Worm (Caenorhabditis elegans) whole organism, L4 larva: ENCODE results near the gene hpa-1.

Experiments
- F44E2.7 ChIP-seq: fragments of 200-800 bp; sonication (Bioruptor generic); IDR thresholded peaks from 2 replicates; pipeline ENCODE4 v2.1.2; 2022; ENCODE audit warnings: missing genetic modification characterization, missing compliant biosample characterization
- T26A8.4 ChIP-seq: fragments of 200-800 bp; sonication (Bioruptor generic); IDR thresholded peaks from 2 replicates; pipeline ENCODE4 v1.3.6; 2022; ENCODE audit warnings: missing genetic modification characterization, missing compliant biosample characterization
- Y75B8A.6 ChIP-seq: fragments of 200-800 bp; sonication (Bioruptor generic); IDR thresholded peaks from 2 replicates; pipeline ENCODE4 v1.3.6; 2022; ENCODE audit warnings: missing genetic modification reagents, missing genetic modification characterization, missing compliant biosample characterization
- ZK546.5 ChIP-seq, 2 experiments: sonication (generic microtip); optimal IDR thresholded peaks; 2 replicates each; lab custom pipeline; 2017; ENCODE audit warnings: missing biosample characterization in 2 of 2, missing genetic modification characterization in 2 of 2
- ceh-28 ChIP-seq: fragments of 150-350 bp; optimal IDR thresholded peaks from 2 replicates; lab custom pipeline; 2014; ENCODE audit warnings: missing biosample characterization, missing genetic modification reagents, missing genetic modification characterization
- ceh-44 ChIP-seq: fragments of 200-800 bp; sonication (Bioruptor generic); IDR thresholded peaks from 2 replicates; pipeline ENCODE4 v1.3.6; 2022; ENCODE audit warnings: missing genetic modification reagents, missing genetic modification characterization, missing compliant biosample characterization
- ceh-82 ChIP-seq: sonication (generic microtip); optimal IDR thresholded peaks from 2 replicates; lab custom pipeline; 2017; ENCODE audit warnings: missing biosample characterization, missing genetic modification characterization
- cey-2 ChIP-seq: sonication (generic microtip); optimal IDR thresholded peaks from 3 replicates; lab custom pipeline; 2017; ENCODE audit warnings: missing genetic modification characterization, mild to moderate bottlenecking, missing compliant biosample characterization, antibody characterized with exemption, borderline replicate concordance; ENCODE audit not compliant: insufficient read depth
- dmd-6 ChIP-seq: fragments of 200-800 bp; sonication (Bioruptor generic); IDR thresholded peaks from 2 replicates; pipeline ENCODE4 v1.3.6; 2022; ENCODE audit warnings: missing genetic modification reagents, missing genetic modification characterization, missing compliant biosample characterization
- duxl-1 ChIP-seq: sonication (generic microtip); optimal IDR thresholded peaks from 2 replicates; lab custom pipeline; 2016; ENCODE audit warnings: mild to moderate bottlenecking, missing genetic modification characterization, moderate library complexity, missing compliant biosample characterization; ENCODE audit not compliant: poor library complexity
- fkh-10 ChIP-seq: fragments of 150-350 bp; optimal IDR thresholded peaks from 2 replicates; lab custom pipeline; 2014; ENCODE audit warnings: missing biosample characterization, missing genetic modification reagents, missing genetic modification characterization
- hlh-30 ChIP-seq: sonication (generic microtip); optimal IDR thresholded peaks from 2 replicates; lab custom pipeline; 2017; ENCODE audit warnings: antibody characterized with exemption, mild to moderate bottlenecking, missing genetic modification characterization, missing compliant biosample characterization; ENCODE audit not compliant: insufficient read depth
- lin-29 ChIP-seq: fragments of 200-800 bp; sonication (Bioruptor generic); IDR thresholded peaks from 2 replicates; pipeline ENCODE4 v1.3.6; 2022; ENCODE audit warnings: missing genetic modification reagents, missing genetic modification characterization, missing compliant biosample characterization
- lin-38 ChIP-seq: fragments of 200-800 bp; sonication (Bioruptor generic); IDR thresholded peaks from 2 replicates; pipeline ENCODE4 v1.3.6; 2022; ENCODE audit warnings: missing genetic modification reagents, missing genetic modification characterization, missing compliant biosample characterization
- lsy-2 ChIP-seq, 2 experiments: fragments of 150-350 bp in 1 of 2; sonication (generic microtip) in 1 of 2; optimal IDR thresholded peaks; 2 replicates each; lab custom pipeline; 2014 to 2017; ENCODE audit warnings: missing biosample characterization in 2 of 2, missing genetic modification characterization in 2 of 2
- madf-5 ChIP-seq, 2 experiments: fragments of 200-800 bp; sonication (Bioruptor generic); IDR thresholded peaks; 2 replicates each; pipeline ENCODE4 v1.3.6; 2022; ENCODE audit warnings: missing compliant biosample characterization in 2 of 2, missing genetic modification characterization in 2 of 2
- mdl-1 ChIP-seq, 2 experiments: fragments of 150-350 bp in 1 of 2; sonication (generic microtip) in 1 of 2; optimal IDR thresholded peaks; 2 replicates each; lab custom pipeline; 2014 to 2017; ENCODE audit warnings: missing biosample characterization in 2 of 2, missing genetic modification characterization in 2 of 2
- mdt-29 ChIP-seq: fragments of 200-800 bp; sonication (Bioruptor generic); IDR thresholded peaks from 2 replicates; pipeline ENCODE4 v1.3.6; 2022; ENCODE audit warnings: missing genetic modification reagents, missing genetic modification characterization, missing compliant biosample characterization
- nhr-10 ChIP-seq: fragments of 150-350 bp; optimal IDR thresholded peaks from 2 replicates; lab custom pipeline; 2014; ENCODE audit warnings: missing biosample characterization, missing genetic modification characterization
- nhr-111 ChIP-seq: fragments of 200-800 bp; sonication (Bioruptor generic); optimal IDR thresholded peaks from 2 replicates; lab custom pipeline; 2018; ENCODE audit warnings: mild to moderate bottlenecking, missing genetic modification characterization, missing compliant biosample characterization
- nhr-41 ChIP-seq: fragments of 200-800 bp; sonication (Bioruptor generic); IDR thresholded peaks from 2 replicates; pipeline ENCODE4 v1.3.6; 2022; ENCODE audit warnings: missing genetic modification reagents, missing genetic modification characterization, missing compliant biosample characterization
- nhr-6 ChIP-seq: fragments of 150-350 bp; optimal IDR thresholded peaks from 2 replicates; lab custom pipeline; 2014; ENCODE audit warnings: missing biosample characterization, missing genetic modification characterization
- php-3 ChIP-seq: fragments of 200-800 bp; sonication (Bioruptor generic); IDR thresholded peaks from 2 replicates; pipeline ENCODE4 v1.3.6; 2022; ENCODE audit warnings: missing genetic modification reagents, missing genetic modification characterization, missing compliant biosample characterization
- sdz-12 ChIP-seq: fragments of 200-800 bp; sonication (Bioruptor generic); optimal IDR thresholded peaks from 2 replicates; lab custom pipeline; 2018; ENCODE audit warnings: mild to moderate bottlenecking, missing genetic modification characterization, missing compliant biosample characterization
- snpc-1.2 ChIP-seq: fragments of 200-800 bp; sonication (Bioruptor generic); IDR thresholded peaks from 2 replicates; pipeline ENCODE4 v1.3.6; 2022; ENCODE audit warnings: missing genetic modification reagents, missing genetic modification characterization, missing compliant biosample characterization
- tra-1 ChIP-seq: fragments of 200-800 bp; sonication (Bioruptor generic); IDR thresholded peaks from 2 replicates; pipeline ENCODE4 v1.3.6; 2022; ENCODE audit warnings: missing genetic modification reagents, missing genetic modification characterization, missing compliant biosample characterization
- unc-39 ChIP-seq: sonication (generic microtip); optimal IDR thresholded peaks from 2 replicates; lab custom pipeline; 2017; ENCODE audit warnings: missing biosample characterization, missing genetic modification characterization
- vab-7 ChIP-seq: fragments of 200-800 bp; sonication (Bioruptor generic); IDR thresholded peaks from 2 replicates; pipeline ENCODE4 v1.3.6; 2022; ENCODE audit warnings: missing genetic modification reagents, missing genetic modification characterization, missing compliant biosample characterization
- zfp-2 ChIP-seq: sonication (generic microtip); optimal IDR thresholded peaks from 2 replicates; lab custom pipeline; 2016; ENCODE audit warnings: mild to moderate bottlenecking, missing genetic modification characterization, missing compliant biosample characterization
- ztf-7 ChIP-seq: fragments of 150-350 bp; optimal IDR thresholded peaks from 2 replicates; lab custom pipeline; 2014; ENCODE audit warnings: missing biosample characterization, missing genetic modification characterization

Gene hpa-1

ce11 chrIV:16196717-16197116 lies 36.2 kb downstream of the hpa-1 start, which contains the start of gene Y7A9A.1:
Gene Y7A9A.1, plus strand, starts transcription at chrIV:16197017.
- TF ChIP-seq Y75B8A.6 (no peak), F44E2.7 (no peak)

DNA sequence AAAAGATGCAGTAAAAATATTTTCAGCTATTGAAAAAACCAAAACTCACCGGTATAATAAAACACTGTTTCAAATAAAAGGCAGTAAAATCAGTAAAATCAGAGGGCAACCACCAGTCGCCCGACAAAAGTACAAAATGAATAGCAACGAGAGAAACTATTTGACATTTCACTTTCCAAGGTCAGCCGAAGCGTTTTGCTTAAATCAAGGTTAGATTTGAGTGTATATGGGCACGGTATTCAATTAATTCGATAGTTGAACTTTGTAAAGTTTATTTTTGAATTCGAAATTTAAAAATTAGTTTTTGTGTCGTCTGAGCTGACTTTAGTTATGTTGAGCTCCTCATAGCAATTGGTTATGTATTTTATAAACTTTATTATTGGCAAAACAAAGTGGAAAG lies 40.2 kb downstream of the hpa-1 start:
- TF ChIP-seq hlh-30 (tag; lab: Kevin White, UChicago) (no peak), nhr-111 (no peak), nhr-6 (tag; lab: Kevin White, UChicago) (no peak), fkh-10 (GFP tag; lab: Kevin White, UChicago) (no peak), ceh-44 (no peak), mdl-1 (tag; optimal IDR thresholded peaks at IDR 0.05; lab: Kevin White, UChicago) (no peak), tra-1 (GFP tag; lab: Robert Waterston, UW) (no peak), lin-29 (GFP tag; lab: Robert Waterston, UW) (no peak), zfp-2 (tag; lab: Kevin White, UChicago) (no peak), lin-38 (GFP tag; lab: Robert Waterston, UW) (no peak), sdz-12 (GFP tag; lab: Kevin White, UChicago) (no peak), mdt-29 (GFP tag; lab: Robert Waterston, UW) (no peak), Y75B8A.6 (no peak), cey-2 (tag; lab: Kevin White, UChicago) (no peak), T26A8.4 (GFP tag; lab: Robert Waterston, UW) (no peak)

DNA sequence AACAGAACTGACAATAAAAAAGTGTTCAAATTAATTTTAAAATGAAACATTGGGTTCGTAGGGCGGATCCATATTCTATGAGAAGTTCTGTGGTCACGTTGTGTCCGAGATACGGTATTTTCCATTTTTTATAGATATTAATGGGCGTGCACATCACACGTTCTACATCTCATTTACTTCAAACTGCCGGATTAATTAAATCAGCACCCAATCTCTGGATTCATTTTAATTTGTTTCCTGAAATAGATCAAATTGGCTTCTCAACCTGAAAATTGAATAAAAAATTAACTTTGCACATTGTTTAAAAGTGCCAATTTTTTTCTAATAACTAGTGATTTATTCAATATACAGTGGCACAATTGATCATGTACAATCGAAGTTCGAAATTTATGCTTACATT lies 41.3 kb downstream of the hpa-1 start:
- TF ChIP-seq snpc-1.2 (GFP tag; lab: Robert Waterston, UW) (peak; percentile 72), madf-5 (GFP tag; IDR thresholded peaks at IDR 0.05; lab: Robert Waterston, UW) (no peak)

DNA sequence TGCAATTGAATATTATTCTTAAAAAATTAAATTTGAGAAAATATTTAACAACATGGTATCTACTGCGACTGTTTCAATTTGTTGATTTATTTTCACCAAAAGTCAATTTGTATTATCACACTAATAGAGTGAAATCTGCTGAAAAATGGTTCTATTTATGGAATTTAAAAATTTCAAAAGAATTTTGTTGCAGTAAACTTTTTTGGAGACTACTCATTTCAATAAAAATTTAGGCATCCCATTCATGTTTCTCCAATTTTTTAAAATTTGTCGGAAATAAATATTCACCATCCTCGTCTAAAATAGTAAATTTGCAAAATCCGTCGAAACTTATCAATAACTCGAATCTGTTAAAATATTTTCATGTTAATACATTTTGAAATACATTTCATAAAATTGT lies 46.9 kb downstream of the hpa-1 start:
- TF ChIP-seq snpc-1.2 (GFP tag; lab: Robert Waterston, UW) (0 out of 2 replicates have a peak, but pooled peaks have one; percentile 20), duxl-1 (tag; lab: Kevin White, UChicago) (no peak)

- no peak for TF ChIP-seq zfp-2 (tag; lab: Kevin White, UChicago)
- TF ChIP-seq ztf-7 (tag; lab: Kevin White, UChicago) = no peak
- TF ChIP-seq nhr-10 (tag; lab: Kevin White, UChicago) = no peak
- no peak for TF ChIP-seq ceh-82 (tag; lab: Kevin White, UChicago)
- no peak for TF ChIP-seq nhr-6 (tag; lab: Kevin White, UChicago)
- no peak for TF ChIP-seq lin-38 (GFP tag; lab: Robert Waterston, UW)
- TF ChIP-seq dmd-6 = no peak
- no peak for TF ChIP-seq F44E2.7
- TF ChIP-seq lsy-2 (tag; optimal IDR thresholded peaks at IDR 0.05; lab: Kevin White, UChicago) = no peak
- TF ChIP-seq unc-39 (tag; lab: Kevin White, UChicago) = no peak
- TF ChIP-seq php-3 = no peak
- TF ChIP-seq snpc-1.2 (GFP tag; lab: Robert Waterston, UW) = no peak
- no peak for TF ChIP-seq nhr-41 (GFP tag; lab: Robert Waterston, UW)
- TF ChIP-seq ceh-28 (tag; lab: Kevin White, UChicago) = no peak
- no peak for TF ChIP-seq vab-7
- no peak for TF ChIP-seq duxl-1 (tag; lab: Kevin White, UChicago)
- no peak for TF ChIP-seq ZK546.5 (tag; optimal IDR thresholded peaks at IDR 0.05; lab: Kevin White, UChicago)
- no peak for TF ChIP-seq hlh-30 (tag; lab: Kevin White, UChicago)
- TF ChIP-seq, all 104 proteins: peak for 0
These were observed 48.4 kb downstream of the hpa-1 start, which contains the start of gene Y105C5B.1413 for ce11 chrIV:16184521-16184920. Gene Y105C5B.1413, minus strand, starts transcription at chrIV:16184621.
